Worm (Caenorhabditis elegans): ENCODE results near the gene T28A11.25.

T28A11.25 gene

DNA sequence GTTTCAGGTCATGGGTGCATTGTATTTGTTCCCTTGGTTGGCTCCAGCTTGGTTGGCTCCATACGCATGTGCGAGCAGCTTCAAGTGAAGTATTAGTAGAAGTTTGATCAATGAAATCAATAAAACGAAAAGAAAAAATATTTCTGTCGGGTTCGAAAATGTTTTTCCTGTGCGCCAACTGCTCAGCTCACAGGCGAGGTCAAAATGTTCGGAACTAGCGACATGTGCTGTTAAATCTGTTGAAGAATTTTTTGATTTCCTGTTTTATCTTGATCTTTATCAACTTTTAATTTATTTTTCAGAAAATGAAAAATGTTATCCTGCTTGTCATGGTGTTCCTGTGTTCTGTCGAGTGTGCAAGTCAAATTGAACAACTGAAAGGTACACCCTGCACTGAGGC lies at the start of gene T28A11.25:
TSS of gene T28A11.25 (plus strand) at position 301 of the 400 bp plus-strand sequence.
- TF ChIP-seq rnt-1 (tag; optimal IDR thresholded peaks at IDR 0.05) (peak; percentile 16), lir-3 (tag; optimal IDR thresholded peaks at IDR 0.05; ENCODE audit: poor library complexity) (no peak)

ce11 chrV:3234887-3235286 lies 46.7 kb upstream of the T28A11.25 start, which contains the start of gene K08D9.6:
Gene K08D9.6, minus strand, starts transcription at chrV:3234987.
- TF ChIP-seq F16B12.6 (tag; optimal IDR thresholded peaks at IDR 0.05) (no peak), nhr-84 (tag; optimal IDR thresholded peaks at IDR 0.05) (no peak), efl-3 (GFP tag; optimal IDR thresholded peaks at IDR 0.05) (no peak), pqm-1 (tag; optimal IDR thresholded peaks at IDR 0.05) (no peak), zip-4 (GFP tag; optimal IDR thresholded peaks at IDR 0.05) (no peak), ztf-4 (tag; optimal IDR thresholded peaks at IDR 0.05) (no peak), ceh-90 (tag; optimal IDR thresholded peaks at IDR 0.05) (no peak), egl-13 (tag; optimal IDR thresholded peaks at IDR 0.05) (no peak), lin-14 (GFP tag; optimal IDR thresholded peaks at IDR 0.05) (no peak), C34B4.2 (tag; optimal IDR thresholded peaks at IDR 0.05) (no peak), nhr-47 (tag; optimal IDR thresholded peaks at IDR 0.05) (no peak), blmp-1 (tag; optimal IDR thresholded peaks at IDR 0.05) (no peak), unc-62 (GFP tag; optimal IDR thresholded peaks at IDR 0.05) (no peak), nhr-19 (GFP tag; conservative IDR thresholded peaks at IDR 0.05) (no peak), Y116A8C.19 (tag; optimal IDR thresholded peaks at IDR 0.05; ENCODE audit: borderline replicate concordance) (no peak), ceh-88 (GFP tag; IDR thresholded peaks at IDR 0.05) (no peak), unc-130 (tag; optimal IDR thresholded peaks at IDR 0.05) (no peak)

- TF ChIP-seq lsy-2 (tag; optimal IDR thresholded peaks at IDR 0.05) (no peak), xbp-1 (tag; optimal IDR thresholded peaks at IDR 0.05) (no peak), ets-5 (GFP tag; IDR thresholded peaks at IDR 0.05) (no peak), elt-2 (tag; optimal IDR thresholded peaks at IDR 0.05) (no peak), zag-1 (tag; optimal IDR thresholded peaks at IDR 0.05) (no peak), skn-1 (tag; optimal IDR thresholded peaks at IDR 0.05) (no peak), tlp-1 (tag; optimal IDR thresholded peaks at IDR 0.05) (no peak), alr-1 (tag; optimal IDR thresholded peaks at IDR 0.05; ENCODE audit: borderline replicate concordance) (no peak)
Measured at ce11 chrV:3236610-3237009, 45.0 kb upstream of the T28A11.25 start, which contains the start of the genes K08D9.9 and str-16. Gene K08D9.9, minus strand, starts transcription at chrV:3236710. Gene str-16, plus strand, starts transcription at chrV:3236875.

DNA sequence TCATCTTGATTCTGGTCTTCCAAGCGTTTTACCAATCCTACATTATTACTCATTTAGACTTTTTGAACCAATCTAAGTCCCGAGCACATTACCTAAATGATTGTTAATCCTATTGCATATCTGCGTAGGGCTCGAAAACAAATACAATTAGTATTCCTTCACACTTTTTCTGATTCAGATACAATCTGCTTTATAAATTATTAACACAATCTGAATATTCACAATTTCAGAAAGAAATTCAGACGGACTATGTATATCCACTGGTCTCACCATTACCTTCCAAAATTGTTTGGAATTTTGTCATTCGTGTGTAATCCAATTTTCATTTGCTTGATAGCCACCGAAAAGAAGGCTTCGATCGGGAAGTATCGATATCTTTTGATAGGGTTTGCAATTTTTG lies 40.4 kb upstream of the T28A11.25 start, which contains the start of gene srj-11:
TSS of gene srj-11 (plus strand) at position 250 of the 400 bp plus-strand sequence.
- no peak for TF ChIP-seq egl-27 (tag; optimal IDR thresholded peaks at IDR 0.05)
- TF ChIP-seq nhr-47 (tag; optimal IDR thresholded peaks at IDR 0.05), result no peak
- TF ChIP-seq unc-86 (tag; optimal IDR thresholded peaks at IDR 0.05), result no peak
- TF ChIP-seq lir-3 (tag; optimal IDR thresholded peaks at IDR 0.05; ENCODE audit: poor library complexity), result no peak
- no peak for TF ChIP-seq nhr-85 (tag)
- TF ChIP-seq ces-1 (GFP tag; optimal IDR thresholded peaks at IDR 0.05), result no peak
- no peak for TF ChIP-seq lin-13 (GFP tag; optimal IDR thresholded peaks at IDR 0.05)
- TF ChIP-seq nhr-77 (tag; optimal IDR thresholded peaks at IDR 0.05), result no peak
- TF ChIP-seq snpc-4 (tag; optimal IDR thresholded peaks at IDR 0.05), result no peak
- TF ChIP-seq nhr-28 (tag; optimal IDR thresholded peaks at IDR 0.05), result no peak
- TF ChIP-seq ama-1 (optimal IDR thresholded peaks at IDR 0.05), result no peak
- no peak for TF ChIP-seq zip-4 (GFP tag; optimal IDR thresholded peaks at IDR 0.05)
- TF ChIP-seq ceh-90 (tag; optimal IDR thresholded peaks at IDR 0.05), result no peak
- TF ChIP-seq lsy-2 (tag; optimal IDR thresholded peaks at IDR 0.05), result no peak
- TF ChIP-seq zag-1 (tag; optimal IDR thresholded peaks at IDR 0.05), result no peak
- TF ChIP-seq fos-1 (tag; optimal IDR thresholded peaks at IDR 0.05), result no peak

All from whole organism, L1 larva.